Fruit fly (Drosophila melanogaster) S2 (cell line): ENCODE results near the gene Npc2e.

Experiments
- CG8478 ChIP-seq: fragments of >200 bp; optimal IDR thresholded peaks from 2 replicates; lab custom pipeline; 2018
- CTCF ChIP-seq, 2 experiments: fragments of >200 bp; optimal IDR thresholded peaks; 2 replicates each; lab custom pipeline; 2018

DNA sequence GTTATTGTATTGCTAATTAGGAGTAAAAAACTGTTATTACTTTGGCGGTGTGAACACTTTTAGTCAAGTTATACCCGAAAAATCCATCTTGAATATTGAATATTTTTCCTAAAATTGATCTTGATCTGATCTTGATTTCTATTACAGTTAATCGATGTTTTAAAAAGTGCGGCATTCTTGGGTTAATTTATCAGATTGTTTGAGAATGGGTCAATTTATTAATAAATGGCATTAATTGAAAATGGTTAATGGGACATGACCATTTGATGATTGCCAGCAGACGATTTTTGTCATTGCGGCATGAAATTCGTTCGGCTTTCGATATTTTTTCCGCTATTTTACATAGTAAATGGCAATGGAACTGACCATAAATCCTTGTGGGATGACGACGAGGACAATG is 10.6 kb downstream of the Npc2e start, which contains the start of gene CG33631:
- no peak for TF ChIP-seq CG8478 (lab: Kevin White, UChicago)
- TF ChIP-seq CTCF (optimal IDR thresholded peaks at IDR 0.05; lab: Kevin White, UChicago) = no peak
